Fruit fly (Drosophila melanogaster) whole organism, adult: ENCODE results near the gene Oatp74D.

Experiments
- CG11617 ChIP-seq: fragments of 200-800 bp; sonication (Bioruptor generic); optimal IDR thresholded peaks from 2 replicates; lab custom pipeline; 2017; ENCODE audit warnings: mild to moderate bottlenecking, missing biosample characterization, missing genetic modification reagents, missing genetic modification characterization
- CG12768 ChIP-seq: fragments of 200-800 bp; sonication (Bioruptor generic); optimal IDR thresholded peaks from 2 replicates; lab custom pipeline; 2017; ENCODE audit warnings: missing biosample characterization, missing genetic modification characterization, mild to moderate bottlenecking, moderate library complexity, missing genetic modification reagents
- CG14711 ChIP-seq: fragments of 200-800 bp; sonication (Bioruptor generic); optimal IDR thresholded peaks from 2 replicates; lab custom pipeline; 2018; ENCODE audit warnings: missing biosample characterization, mild to moderate bottlenecking, missing genetic modification characterization, moderate library complexity
- CG1620 ChIP-seq: fragments of 200-800 bp; sonication (Bioruptor generic); optimal IDR thresholded peaks from 2 replicates; lab custom pipeline; 2016; ENCODE audit warnings: missing biosample characterization, missing genetic modification characterization
- CG33017 ChIP-seq: fragments of 200-800 bp; sonication (Bioruptor generic); optimal IDR thresholded peaks from 2 replicates; lab custom pipeline; 2018; ENCODE audit warnings: missing biosample characterization, mild to moderate bottlenecking, missing genetic modification characterization, moderate library complexity
- CG5204 ChIP-seq: fragments of 200-800 bp; sonication (Bioruptor generic); optimal IDR thresholded peaks from 2 replicates; lab custom pipeline; 2016; ENCODE audit warnings: missing biosample characterization, missing genetic modification characterization
- CG7045 ChIP-seq: fragments of 200-800 bp; sonication (Bioruptor generic); optimal IDR thresholded peaks from 2 replicates; lab custom pipeline; 2017; ENCODE audit warnings: missing biosample characterization, mild to moderate bottlenecking, missing genetic modification characterization
- CG7101 ChIP-seq: fragments of 200-800 bp; sonication (Bioruptor generic); optimal IDR thresholded peaks from 2 replicates; lab custom pipeline; 2018; ENCODE audit warnings: missing biosample characterization, mild to moderate bottlenecking, missing genetic modification characterization, moderate library complexity
- Clk ChIP-seq: fragments of 200-800 bp; sonication (Bioruptor generic); optimal IDR thresholded peaks from 2 replicates; lab custom pipeline; 2017; ENCODE audit warnings: missing biosample characterization, missing genetic modification characterization
- Crg-1 ChIP-seq: fragments of 200-800 bp; sonication (Bioruptor generic); optimal IDR thresholded peaks from 2 replicates; lab custom pipeline; 2016; ENCODE audit warnings: missing biosample characterization, missing genetic modification characterization
- Hr96 ChIP-seq: fragments of 200-800 bp; sonication (Bioruptor generic); optimal IDR thresholded peaks from 2 replicates; lab custom pipeline; 2016; ENCODE audit warnings: missing biosample characterization, missing genetic modification characterization
- Mnt ChIP-seq: fragments of 200-800 bp; sonication (Bioruptor generic); optimal IDR thresholded peaks from 2 replicates; lab custom pipeline; 2016; ENCODE audit warnings: missing biosample characterization, mild to moderate bottlenecking, missing genetic modification characterization
- bab1 ChIP-seq: fragments of 200-800 bp; sonication (Bioruptor generic); optimal IDR thresholded peaks from 3 replicates; lab custom pipeline; 2019; ENCODE audit warnings: missing biosample characterization, mild to moderate bottlenecking, missing genetic modification characterization, moderate library complexity
- cic ChIP-seq: fragments of 200-800 bp; sonication (Bioruptor generic); optimal IDR thresholded peaks from 2 replicates; lab custom pipeline; 2017; ENCODE audit warnings: missing biosample characterization, mild to moderate bottlenecking, missing genetic modification characterization, moderate library complexity
- cnc ChIP-seq, 2 experiments: fragments of >200 bp; optimal IDR thresholded peaks; 2 replicates each; lab custom pipeline; 2017
- kay ChIP-seq: fragments of 200-800 bp; sonication (Bioruptor generic); peaks from one replicate; lab custom pipeline; 2016; ENCODE audit warnings: missing biosample characterization, missing genetic modification characterization, borderline replicate concordance
- ovo ChIP-seq: fragments of 200-800 bp; sonication (Bioruptor generic); optimal IDR thresholded peaks from 2 replicates; lab custom pipeline; 2016; ENCODE audit warnings: missing biosample characterization, missing genetic modification characterization
- pad ChIP-seq: fragments of 200-800 bp; sonication (Bioruptor generic); optimal IDR thresholded peaks from 3 replicates; lab custom pipeline; 2017; ENCODE audit warnings: missing biosample characterization, missing genetic modification characterization, mild to moderate bottlenecking, moderate library complexity, missing genetic modification reagents
- tj ChIP-seq: fragments of 200-800 bp; sonication (Bioruptor generic); optimal IDR thresholded peaks from 3 replicates; lab custom pipeline; 2017; ENCODE audit warnings: missing biosample characterization, mild to moderate bottlenecking, missing genetic modification characterization, moderate library complexity
- toe ChIP-seq: fragments of 200-800 bp; sonication (Bioruptor generic); optimal IDR thresholded peaks from 2 replicates; lab custom pipeline; 2016; ENCODE audit warnings: missing biosample characterization, missing genetic modification characterization

Gene Oatp74D

DNA sequence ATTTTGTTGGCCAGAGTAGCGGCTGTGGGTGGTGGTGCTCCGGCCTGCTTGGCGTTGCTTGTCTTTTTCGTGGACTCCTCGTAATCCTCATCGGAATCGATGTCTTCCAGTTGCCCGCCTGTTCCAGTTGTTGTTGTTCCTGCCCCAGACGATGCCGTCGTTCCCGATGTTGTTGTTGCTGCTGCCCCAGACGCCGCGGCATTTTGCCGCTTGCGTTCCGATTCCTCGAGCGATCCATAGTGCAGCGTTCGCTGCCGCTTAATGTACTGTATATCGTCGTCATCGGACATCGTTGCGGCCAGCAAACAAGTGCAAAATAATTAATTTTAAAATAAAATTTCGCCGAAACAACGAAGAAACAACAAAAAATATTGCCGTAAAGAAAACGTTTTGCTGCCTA lies 26.6 kb downstream of the Oatp74D start:
- TF ChIP-seq CG7045 (GFP tag; lab: Kevin White, UChicago) (no peak), cnc (optimal IDR thresholded peaks at IDR 0.05; lab: Kevin White, UChicago) (no peak), pad (no peak), bab1 (no peak), Hr96 (GFP tag; lab: Kevin White, UChicago) (no peak), cic (no peak), ovo (GFP tag; lab: Kevin White, UChicago) (no peak), tj (GFP tag; lab: Kevin White, UChicago) (no peak), toe (GFP tag; lab: Kevin White, UChicago) (no peak), CG33017 (tag; lab: Kevin White, UChicago) (no peak), CG7101 (no peak), Mnt (GFP tag; lab: Kevin White, UChicago) (no peak), Clk (no peak)

DNA sequence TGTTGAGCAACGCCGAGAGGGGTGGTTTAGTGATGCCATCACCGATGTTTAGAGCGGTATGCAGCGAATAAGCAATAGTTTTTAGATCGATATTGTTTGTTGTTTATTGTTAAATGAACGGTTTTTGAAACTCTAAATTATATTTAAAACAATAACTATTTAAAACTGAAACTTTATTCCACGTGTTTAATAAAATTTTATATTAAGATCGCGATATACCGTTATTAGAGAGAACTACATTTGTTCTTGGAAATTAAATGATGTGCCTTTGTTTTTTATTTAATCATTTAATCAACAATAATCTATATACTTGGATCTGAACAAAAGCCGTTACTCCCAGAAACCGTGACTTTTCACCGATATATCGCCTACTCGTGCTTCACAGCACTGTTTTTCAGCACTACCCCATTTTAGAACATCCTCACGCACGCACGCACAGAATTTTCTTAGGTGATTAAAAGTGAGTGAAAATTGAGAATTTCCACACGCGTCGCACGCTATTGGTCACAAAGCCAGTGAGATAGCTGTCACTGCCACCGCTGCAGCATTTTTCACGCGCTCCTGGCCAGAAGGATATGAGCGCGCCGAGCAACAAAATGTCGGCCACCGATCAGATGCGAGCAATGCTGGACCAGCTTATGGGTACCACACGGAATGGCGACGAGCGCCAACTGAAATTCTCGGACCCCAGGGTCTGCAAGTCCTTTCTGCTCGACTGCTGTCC lies 27.1 kb downstream of the Oatp74D start, which contains the start of the genes U4-U6-60K and CG7564:
U4-U6-60K (minus strand) TSS at position 20 of the 724 bp plus-strand sequence.
CG7564 (plus strand) TSS at position 406 of the 724 bp plus-strand sequence.
- TF ChIP-seq bab1 (peak; percentile 6), CG14711 (tag; lab: Kevin White, UChicago) (peak; percentile 57), CG5204 (GFP tag; lab: Kevin White, UChicago) (peak; percentile 68), Clk (peak; percentile 79), CG11617 (GFP tag; lab: Kevin White, UChicago) (peak; percentile 74), Hr96 (GFP tag; lab: Kevin White, UChicago) (peak; percentile 64), kay (GFP tag; lab: Kevin White, UChicago) (no peak), CG33017 (tag; lab: Kevin White, UChicago) (peak; percentile 28), Mnt (GFP tag; lab: Kevin White, UChicago) (peak; percentile 64), CG12768 (GFP tag; lab: Kevin White, UChicago) (peak; percentile 62), CG1620 (GFP tag; lab: Kevin White, UChicago) (peak; percentile 81), toe (GFP tag; lab: Kevin White, UChicago) (peak; percentile 77), CG7045 (GFP tag; lab: Kevin White, UChicago) (peak; percentile 54), cnc (optimal IDR thresholded peaks at IDR 0.05; lab: Kevin White, UChicago) (no peak), cic (no peak), CG7101 (peak; percentile 68), ovo (GFP tag; lab: Kevin White, UChicago) (peak; percentile 77), pad (peak; percentile 80), Crg-1 (GFP tag; lab: Kevin White, UChicago) (peak; percentile 81), tj (GFP tag; lab: Kevin White, UChicago) (peak; percentile 52)

dm6 chr3L:17529511-17530194 lies 42.7 kb downstream of the Oatp74D start, which contains the start of the genes Edc3 and Nedd4:
Edc3 (minus strand) TSS chr3L:17529861.
Nedd4 (plus strand) TSS chr3L:17530081.
- TF ChIP-seq CG11617 (GFP tag; lab: Kevin White, UChicago), result peak; percentile 47
- TF ChIP-seq Mnt (GFP tag; lab: Kevin White, UChicago), result peak; percentile 52
- peak; percentile 23 for TF ChIP-seq Crg-1 (GFP tag; lab: Kevin White, UChicago)
- TF ChIP-seq CG7045 (GFP tag; lab: Kevin White, UChicago), result peak; percentile 17
- TF ChIP-seq pad, result no peak
- peak; percentile 36 for TF ChIP-seq CG7101
- TF ChIP-seq cic, result peak; percentile 7
- TF ChIP-seq CG14711 (tag; lab: Kevin White, UChicago), result peak; percentile 19
- TF ChIP-seq bab1, result no peak

DNA sequence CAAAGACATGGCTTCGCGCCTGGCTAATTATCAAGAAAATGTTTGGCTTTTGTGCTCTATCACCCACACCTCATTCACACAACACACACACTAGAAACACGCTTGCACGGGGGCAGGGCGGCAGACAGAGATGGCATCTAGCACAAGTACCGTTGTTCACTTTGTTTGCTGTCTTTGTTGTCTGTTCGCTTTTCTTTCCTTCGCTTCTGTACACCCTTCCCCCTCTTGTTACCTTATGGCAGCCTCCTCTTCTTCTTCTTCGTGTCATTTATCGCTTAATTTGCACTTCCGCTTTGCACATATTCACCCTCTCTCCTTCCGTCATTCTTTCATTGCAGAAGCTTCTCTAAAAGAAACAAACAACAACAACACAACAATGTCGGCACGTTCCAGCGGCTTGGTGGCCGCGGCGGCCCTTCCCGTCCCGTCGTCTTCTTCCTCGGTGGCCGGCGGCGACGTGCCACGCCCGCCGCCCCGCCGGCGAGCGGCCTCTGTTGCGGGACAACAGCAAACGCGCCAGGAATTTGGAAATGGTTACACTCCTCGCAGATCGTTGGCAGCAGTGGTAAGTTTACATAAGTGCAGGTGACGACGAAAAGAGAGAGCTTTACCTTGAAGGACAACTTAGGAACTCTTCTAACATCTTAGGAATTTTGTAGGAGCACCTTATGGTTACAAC lies 43.7 kb downstream of the Oatp74D start:
- no peak for TF ChIP-seq CG12768 (GFP tag; lab: Kevin White, UChicago)
- TF ChIP-seq Clk, result no peak
- no peak for TF ChIP-seq Hr96 (GFP tag; lab: Kevin White, UChicago)
- TF ChIP-seq CG7101, result no peak
- TF ChIP-seq cnc (optimal IDR thresholded peaks at IDR 0.05; lab: Kevin White, UChicago), result no peak
- TF ChIP-seq CG11617 (GFP tag; lab: Kevin White, UChicago), result no peak
- TF ChIP-seq toe (GFP tag; lab: Kevin White, UChicago), result no peak
- TF ChIP-seq CG14711 (tag; lab: Kevin White, UChicago), result no peak
- no peak for TF ChIP-seq kay (GFP tag; lab: Kevin White, UChicago)
- TF ChIP-seq CG7045 (GFP tag; lab: Kevin White, UChicago), result no peak
- peak; percentile 85 for TF ChIP-seq pad
- no peak for TF ChIP-seq bab1
- peak; percentile 91 for TF ChIP-seq tj (GFP tag; lab: Kevin White, UChicago)
- TF ChIP-seq CG1620 (GFP tag; lab: Kevin White, UChicago), result peak; percentile 15
- peak; percentile 89 for TF ChIP-seq ovo (GFP tag; lab: Kevin White, UChicago)

DNA sequence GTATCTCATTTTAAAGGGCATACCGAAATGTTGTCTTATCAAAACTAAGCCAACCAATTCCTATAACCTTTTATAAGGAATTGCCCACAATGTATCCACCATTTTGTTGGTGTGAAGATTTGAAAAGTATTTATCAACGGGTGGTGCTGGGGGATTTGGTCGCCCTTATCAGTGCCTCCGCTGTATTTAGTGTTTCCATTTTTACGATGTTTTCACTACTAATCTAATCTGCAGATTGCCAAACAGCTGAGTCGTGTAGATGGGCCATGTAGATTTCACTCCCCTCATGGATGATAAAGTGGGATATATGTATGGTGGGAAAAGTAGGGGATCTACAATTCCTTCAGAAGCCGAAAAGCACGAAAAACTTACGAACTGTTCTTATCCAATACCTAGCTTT lies 44.5 kb downstream of the Oatp74D start:
- TF ChIP-seq Hr96 (GFP tag; lab: Kevin White, UChicago) (no peak), cnc (optimal IDR thresholded peaks at IDR 0.05; lab: Kevin White, UChicago) (no peak), CG7045 (GFP tag; lab: Kevin White, UChicago) (no peak), cic (peak; percentile 78), CG1620 (GFP tag; lab: Kevin White, UChicago) (no peak), CG5204 (GFP tag; lab: Kevin White, UChicago) (no peak), tj (GFP tag; lab: Kevin White, UChicago) (no peak), kay (GFP tag; lab: Kevin White, UChicago) (peak; percentile 48), Crg-1 (GFP tag; lab: Kevin White, UChicago) (no peak), ovo (GFP tag; lab: Kevin White, UChicago) (no peak), pad (no peak), CG12768 (GFP tag; lab: Kevin White, UChicago) (peak; percentile 1)
